Worm (Caenorhabditis elegans): ENCODE results near the gene srab-26.

srab-26 gene

DNA sequence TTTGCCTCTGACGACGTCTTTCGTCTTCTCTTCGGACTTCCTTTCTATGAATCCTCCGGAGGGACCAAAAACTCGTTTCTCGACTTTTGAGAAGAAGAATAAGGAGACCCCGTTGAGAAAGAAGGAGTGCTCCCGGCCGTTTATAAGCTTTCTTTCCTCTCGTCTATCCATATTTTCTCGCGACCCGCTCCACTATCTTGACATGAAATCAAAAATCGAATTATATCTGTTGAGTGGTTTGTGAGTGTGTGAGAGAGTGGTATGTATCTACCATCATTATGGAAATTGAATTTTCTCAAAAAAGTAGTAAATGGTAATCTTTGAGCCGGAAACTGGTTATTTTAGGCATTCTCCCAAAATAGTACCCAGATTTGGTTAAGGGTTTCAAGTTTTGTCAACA, 31.9 kb upstream of the srab-26 start:
- TF ChIP-seq snpc-4 (tag; optimal IDR thresholded peaks at IDR 0.05) (no peak), sem-2 (GFP tag; optimal IDR thresholded peaks at IDR 0.05) (no peak), M03D4.4 (tag; optimal IDR thresholded peaks at IDR 0.05) (no peak), ces-1 (GFP tag; optimal IDR thresholded peaks at IDR 0.05) (peak; percentile 85), unc-39 (tag; optimal IDR thresholded peaks at IDR 0.05) (no peak), unc-62 (GFP tag; optimal IDR thresholded peaks at IDR 0.05) (no peak), ceh-43 (GFP tag; optimal IDR thresholded peaks at IDR 0.05) (no peak), mls-2 (tag; optimal IDR thresholded peaks at IDR 0.05) (no peak), ztf-11 (tag; optimal IDR thresholded peaks at IDR 0.05) (no peak)

DNA sequence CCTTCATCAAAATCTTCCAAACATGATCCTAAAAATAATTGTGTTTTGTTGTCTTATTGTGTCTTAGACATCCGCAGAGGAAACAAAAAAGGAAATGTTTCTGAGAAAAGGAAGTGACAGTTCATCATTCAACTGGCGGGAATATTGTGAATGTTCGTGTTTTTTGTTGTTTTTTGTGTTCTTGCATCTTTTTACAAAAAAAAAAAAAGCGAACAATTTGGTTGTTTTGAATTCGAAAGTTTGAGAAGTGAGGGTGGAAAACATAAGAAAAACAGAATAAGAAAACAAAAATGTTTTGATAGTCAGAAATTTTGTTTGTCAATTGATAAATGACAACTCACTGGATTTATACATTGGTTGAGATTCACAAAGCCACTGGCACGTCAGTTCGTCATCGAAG, 30.3 kb upstream of the srab-26 start:
- no peak for TF ChIP-seq unc-39 (tag; optimal IDR thresholded peaks at IDR 0.05)
- no peak for TF ChIP-seq elt-3 (tag; optimal IDR thresholded peaks at IDR 0.05)
- no peak for TF ChIP-seq mls-2 (tag; optimal IDR thresholded peaks at IDR 0.05)
- no peak for TF ChIP-seq sem-2 (GFP tag; optimal IDR thresholded peaks at IDR 0.05)
- TF ChIP-seq zip-8 (tag; optimal IDR thresholded peaks at IDR 0.05), result no peak
- TF ChIP-seq mep-1 (tag; optimal IDR thresholded peaks at IDR 0.05), result no peak
- no peak for TF ChIP-seq hlh-1 (tag; optimal IDR thresholded peaks at IDR 0.05)
- no peak for TF ChIP-seq M03D4.4 (tag; optimal IDR thresholded peaks at IDR 0.05)
- no peak for TF ChIP-seq ceh-43 (GFP tag; optimal IDR thresholded peaks at IDR 0.05)
- no peak for TF ChIP-seq mab-5 (tag; optimal IDR thresholded peaks at IDR 0.05)
- TF ChIP-seq lin-13 (tag; optimal IDR thresholded peaks at IDR 0.05), result no peak
- no peak for TF ChIP-seq unc-62 (GFP tag; optimal IDR thresholded peaks at IDR 0.05)
- TF ChIP-seq lsy-2 (tag; optimal IDR thresholded peaks at IDR 0.05), result no peak
- TF ChIP-seq nhr-12 (tag; optimal IDR thresholded peaks at IDR 0.05), result no peak
- no peak for TF ChIP-seq ces-1 (GFP tag; optimal IDR thresholded peaks at IDR 0.05)
- no peak for TF ChIP-seq ceh-83 (GFP tag; optimal IDR thresholded peaks at IDR 0.05)

DNA sequence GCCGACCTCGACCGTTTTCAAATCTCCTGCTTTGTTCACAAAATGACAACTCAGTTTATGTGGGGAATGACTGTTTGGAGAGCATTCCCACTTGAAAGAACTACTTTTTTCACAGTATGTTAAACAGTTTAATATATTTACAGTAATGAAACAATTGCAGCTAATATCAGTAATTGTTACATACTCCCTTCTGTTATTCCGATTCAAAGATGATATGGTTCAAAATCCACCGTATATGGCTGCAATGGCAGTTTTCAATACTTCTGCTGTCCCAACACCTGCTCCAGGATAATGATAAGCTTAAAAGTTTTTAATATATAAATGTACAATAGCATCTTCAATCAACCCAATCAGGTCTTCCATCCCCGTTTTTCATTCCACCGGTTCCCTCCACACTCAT, 27.9 kb upstream of the srab-26 start:
- TF ChIP-seq elt-3 (tag; optimal IDR thresholded peaks at IDR 0.05), result no peak
- TF ChIP-seq unc-120 (tag; optimal IDR thresholded peaks at IDR 0.05; ENCODE audit: poor library complexity, severe bottlenecking), result no peak
- TF ChIP-seq flh-1 (GFP tag; optimal IDR thresholded peaks at IDR 0.05), result no peak
- TF ChIP-seq zip-8 (tag; optimal IDR thresholded peaks at IDR 0.05), result no peak
- TF ChIP-seq nhr-28 (tag; optimal IDR thresholded peaks at IDR 0.05), result no peak
- TF ChIP-seq bed-3 (GFP tag; optimal IDR thresholded peaks at IDR 0.05), result no peak

DNA sequence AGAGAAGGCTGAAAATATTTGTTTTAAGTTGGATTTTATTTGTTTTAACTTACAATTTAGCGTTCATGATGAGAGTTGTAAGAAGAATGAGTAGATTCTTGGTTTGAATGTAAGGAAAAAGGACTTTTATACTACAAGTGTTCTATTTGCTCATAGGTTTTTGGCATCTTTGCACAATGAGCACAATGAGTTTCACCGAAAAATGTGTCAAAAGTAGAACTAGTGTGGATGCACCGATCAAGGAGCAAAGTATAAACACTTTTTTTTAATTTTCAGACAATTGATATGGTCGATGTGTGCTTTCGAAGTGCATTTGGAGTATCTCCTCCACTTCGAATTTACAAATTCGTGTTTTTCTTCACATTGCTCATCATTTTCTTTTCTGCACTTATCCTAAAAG, 26.8 kb upstream of the srab-26 start, which contains the start of gene fipr-11:
fipr-11 (minus strand) TSS at position 101 of the 400 bp plus-strand sequence.
- TF ChIP-seq nhr-237 (tag; optimal IDR thresholded peaks at IDR 0.05), result no peak
- TF ChIP-seq nhr-76 (tag; optimal IDR thresholded peaks at IDR 0.05), result no peak
- no peak for TF ChIP-seq lin-13 (tag; optimal IDR thresholded peaks at IDR 0.05)
- TF ChIP-seq ces-1 (GFP tag; optimal IDR thresholded peaks at IDR 0.05), result no peak
- TF ChIP-seq ztf-11 (tag; optimal IDR thresholded peaks at IDR 0.05), result no peak
- TF ChIP-seq pha-4 (tag; optimal IDR thresholded peaks at IDR 0.05), result no peak
- no peak for TF ChIP-seq ceh-43 (GFP tag; optimal IDR thresholded peaks at IDR 0.05)
- no peak for TF ChIP-seq lsy-2 (tag; optimal IDR thresholded peaks at IDR 0.05)
- TF ChIP-seq ham-2 (GFP tag; optimal IDR thresholded peaks at IDR 0.05), result no peak
- TF ChIP-seq lin-32 (GFP tag; optimal IDR thresholded peaks at IDR 0.05), result no peak
- TF ChIP-seq unc-62 (GFP tag; optimal IDR thresholded peaks at IDR 0.05), result no peak
- no peak for TF ChIP-seq mls-2 (tag; optimal IDR thresholded peaks at IDR 0.05)
- TF ChIP-seq flh-1 (GFP tag; optimal IDR thresholded peaks at IDR 0.05), result no peak
- no peak for TF ChIP-seq unc-120 (tag; optimal IDR thresholded peaks at IDR 0.05; ENCODE audit: poor library complexity, severe bottlenecking)
- TF ChIP-seq sem-2 (GFP tag; optimal IDR thresholded peaks at IDR 0.05), result no peak

DNA sequence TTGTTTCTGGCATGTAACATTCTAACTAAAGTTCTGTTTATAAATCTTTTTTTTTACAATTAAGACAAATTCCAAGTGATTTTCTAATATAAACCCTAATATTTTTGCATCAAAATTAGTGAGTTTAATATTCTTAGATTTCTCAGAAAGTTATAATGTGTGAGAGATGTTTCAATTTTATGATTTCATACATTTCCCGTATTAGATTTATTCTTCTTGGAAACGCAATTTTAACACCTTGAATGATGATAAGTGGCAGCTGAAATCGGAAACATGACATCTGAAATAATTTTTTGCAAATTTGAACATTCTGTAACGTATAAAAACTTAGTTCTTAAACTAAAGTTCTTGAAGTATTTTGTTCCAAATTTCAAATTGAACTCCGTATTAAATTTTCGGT, 21.8 kb upstream of the srab-26 start:
- TF ChIP-seq ceh-39 (tag; optimal IDR thresholded peaks at IDR 0.05) (no peak), mep-1 (tag; optimal IDR thresholded peaks at IDR 0.05) (no peak), nhr-237 (tag; optimal IDR thresholded peaks at IDR 0.05) (no peak), nhr-2 (tag; optimal IDR thresholded peaks at IDR 0.05) (no peak), pha-4 (tag; optimal IDR thresholded peaks at IDR 0.05) (no peak), hlh-1 (tag; optimal IDR thresholded peaks at IDR 0.05) (no peak), ceh-83 (GFP tag; optimal IDR thresholded peaks at IDR 0.05) (no peak), nhr-76 (tag; optimal IDR thresholded peaks at IDR 0.05) (no peak), bed-3 (GFP tag; optimal IDR thresholded peaks at IDR 0.05) (no peak), unc-120 (tag; optimal IDR thresholded peaks at IDR 0.05; ENCODE audit: poor library complexity, severe bottlenecking) (no peak), drap-1 (GFP tag; optimal IDR thresholded peaks at IDR 0.05) (no peak), ztf-11 (tag; optimal IDR thresholded peaks at IDR 0.05) (no peak), unc-62 (GFP tag; optimal IDR thresholded peaks at IDR 0.05) (no peak), lsy-2 (tag; optimal IDR thresholded peaks at IDR 0.05) (no peak), elt-3 (tag; optimal IDR thresholded peaks at IDR 0.05) (no peak), tbx-8 (GFP tag; optimal IDR thresholded peaks at IDR 0.05) (no peak), lin-32 (GFP tag; optimal IDR thresholded peaks at IDR 0.05) (no peak), zip-8 (tag; optimal IDR thresholded peaks at IDR 0.05) (no peak)

All from whole organism, mixed stage, embryonic.